Worm (Caenorhabditis elegans): ENCODE measurements around the gene sod-5.

Gene sod-5

DNA sequence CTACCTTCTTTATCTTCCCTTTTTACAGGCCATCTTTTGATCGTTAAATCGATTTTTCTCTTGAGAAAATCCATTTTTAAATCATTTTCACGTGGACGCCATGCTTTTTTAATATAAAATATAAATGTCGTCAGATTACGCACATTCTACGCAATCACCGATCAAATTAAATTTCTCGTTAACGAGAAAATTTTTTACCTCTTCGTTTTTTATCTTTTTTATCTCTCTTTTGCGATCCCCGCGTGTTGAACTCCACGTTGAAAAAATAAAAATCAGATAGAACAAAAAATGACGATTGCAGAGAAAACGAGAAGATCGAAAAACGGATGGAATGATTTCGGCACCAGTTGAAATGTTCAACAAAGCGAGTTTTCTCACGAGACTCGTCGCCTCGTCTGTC is 2.5 kb downstream of the sod-5 start, which contains the start of gene bpnt-1:
Gene bpnt-1, plus strand, starts transcription at position 301 of the 400 bp plus-strand sequence.
- TF ChIP-seq lin-32 (GFP tag; optimal IDR thresholded peaks at IDR 0.05) (no peak), sem-2 (GFP tag; optimal IDR thresholded peaks at IDR 0.05) (no peak), cnd-1 (tag; optimal IDR thresholded peaks at IDR 0.05) (no peak), elt-3 (tag; optimal IDR thresholded peaks at IDR 0.05) (no peak), ceh-83 (GFP tag; optimal IDR thresholded peaks at IDR 0.05) (no peak), unc-62 (GFP tag; optimal IDR thresholded peaks at IDR 0.05) (no peak), nhr-2 (tag; optimal IDR thresholded peaks at IDR 0.05) (no peak)

DNA sequence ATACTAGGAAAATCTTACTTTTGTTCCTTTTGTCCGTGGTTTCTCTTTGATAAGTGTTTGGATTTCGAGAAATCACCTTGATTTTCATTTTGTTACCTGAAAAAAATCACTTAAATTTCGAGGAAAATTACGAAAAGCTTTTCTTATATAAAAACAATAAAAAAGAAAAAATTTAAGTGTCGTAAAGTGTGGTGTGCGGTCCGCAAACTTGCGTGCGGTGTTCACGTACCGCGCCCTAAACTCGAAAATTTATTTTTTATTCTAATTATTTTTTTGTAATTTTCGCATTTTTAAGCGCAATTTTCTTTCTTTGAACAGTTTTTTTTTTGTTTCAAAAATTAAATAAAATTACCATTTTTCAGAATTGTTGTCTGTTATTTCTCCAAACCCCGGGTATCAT is 7.4 kb downstream of the sod-5 start, which contains the start of the genes dcaf-13 and toe-1:
Gene dcaf-13, minus strand, starts transcription at position 96 of the 400 bp plus-strand sequence.
Gene toe-1, plus strand, starts transcription at position 361 of the 400 bp plus-strand sequence.
- TF ChIP-seq lin-13 (tag; optimal IDR thresholded peaks at IDR 0.05) (no peak), ham-2 (GFP tag; optimal IDR thresholded peaks at IDR 0.05) (no peak), ces-1 (GFP tag; optimal IDR thresholded peaks at IDR 0.05) (peak; percentile 54), cnd-1 (tag; optimal IDR thresholded peaks at IDR 0.05) (no peak)

DNA sequence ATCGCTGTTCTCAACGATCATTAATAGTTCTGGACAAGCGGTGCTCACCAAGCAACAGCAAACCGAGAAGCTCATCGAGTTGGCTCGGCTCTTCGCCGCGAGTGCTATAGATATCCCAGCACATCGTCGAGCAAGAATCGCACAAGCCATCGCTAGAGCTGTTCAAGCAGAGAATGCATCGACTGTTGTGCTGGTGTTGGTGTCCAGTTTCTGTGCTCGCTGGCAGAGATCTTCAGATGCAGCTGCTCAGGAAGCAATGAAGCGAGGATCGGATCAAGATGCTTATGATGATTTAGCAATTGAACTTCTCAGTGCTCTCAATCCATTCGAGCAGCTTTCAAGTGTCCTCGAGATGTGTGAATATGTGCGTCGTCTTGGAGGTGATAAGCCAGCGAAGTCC is 10.7 kb downstream of the sod-5 start:
- TF ChIP-seq elt-3 (tag; optimal IDR thresholded peaks at IDR 0.05) (no peak), mab-5 (tag; optimal IDR thresholded peaks at IDR 0.05) (no peak)

DNA sequence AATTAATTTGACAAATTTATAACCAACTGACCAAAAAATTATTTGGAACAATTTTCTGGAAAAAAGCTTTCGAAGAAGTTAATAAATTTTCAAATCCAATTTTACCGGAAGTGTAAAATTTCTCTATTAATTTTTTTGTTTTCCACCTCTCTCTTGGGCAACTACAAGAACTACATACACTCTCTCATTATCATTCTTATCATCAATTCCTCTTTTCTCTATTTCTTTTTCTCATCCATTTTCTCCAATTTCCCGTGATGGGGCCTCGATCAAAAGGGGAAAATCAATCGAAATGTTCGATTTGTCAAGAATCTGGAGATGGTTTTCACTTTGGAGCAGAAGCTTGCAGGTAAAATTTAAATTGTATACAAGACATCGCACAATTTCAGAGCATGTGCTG is 15.7 kb downstream of the sod-5 start, which contains the start of gene nhr-109:
Gene nhr-109, plus strand, starts transcription at position 222 of the 400 bp plus-strand sequence.
- TF ChIP-seq nhr-76 (tag; optimal IDR thresholded peaks at IDR 0.05) (no peak), mep-1 (tag; optimal IDR thresholded peaks at IDR 0.05) (no peak), unc-39 (tag; optimal IDR thresholded peaks at IDR 0.05) (no peak), tbx-8 (GFP tag; optimal IDR thresholded peaks at IDR 0.05) (no peak), lin-32 (GFP tag; optimal IDR thresholded peaks at IDR 0.05) (no peak), mls-2 (tag; optimal IDR thresholded peaks at IDR 0.05) (no peak), elt-3 (tag; optimal IDR thresholded peaks at IDR 0.05) (no peak), ces-1 (GFP tag; optimal IDR thresholded peaks at IDR 0.05) (no peak), flh-1 (GFP tag; optimal IDR thresholded peaks at IDR 0.05) (no peak), cnd-1 (tag; optimal IDR thresholded peaks at IDR 0.05) (no peak), drap-1 (GFP tag; optimal IDR thresholded peaks at IDR 0.05) (no peak)

DNA sequence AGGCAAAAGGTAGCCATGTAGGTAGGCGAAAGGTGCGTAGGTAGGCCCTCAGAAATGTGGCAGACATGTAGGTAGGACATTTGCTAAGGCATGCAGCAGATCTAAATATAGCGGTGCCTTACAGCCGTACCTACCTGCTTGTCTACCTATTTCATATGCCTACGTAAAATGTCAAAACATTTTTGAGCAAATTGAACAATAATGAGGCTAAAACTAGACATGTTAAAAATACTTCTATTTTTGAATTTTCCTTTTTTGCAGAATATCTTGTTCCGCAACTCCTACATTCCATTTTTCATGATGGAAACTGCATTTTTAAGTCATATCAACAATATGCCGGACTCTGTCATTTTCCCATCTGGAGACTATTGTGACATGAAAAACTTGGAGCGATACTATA is 16.8 kb downstream of the sod-5 start:
- no peak for TF ChIP-seq unc-62 (GFP tag; optimal IDR thresholded peaks at IDR 0.05)
- TF ChIP-seq ces-1 (GFP tag; optimal IDR thresholded peaks at IDR 0.05), result no peak
- TF ChIP-seq mab-5 (tag; optimal IDR thresholded peaks at IDR 0.05), result no peak

DNA sequence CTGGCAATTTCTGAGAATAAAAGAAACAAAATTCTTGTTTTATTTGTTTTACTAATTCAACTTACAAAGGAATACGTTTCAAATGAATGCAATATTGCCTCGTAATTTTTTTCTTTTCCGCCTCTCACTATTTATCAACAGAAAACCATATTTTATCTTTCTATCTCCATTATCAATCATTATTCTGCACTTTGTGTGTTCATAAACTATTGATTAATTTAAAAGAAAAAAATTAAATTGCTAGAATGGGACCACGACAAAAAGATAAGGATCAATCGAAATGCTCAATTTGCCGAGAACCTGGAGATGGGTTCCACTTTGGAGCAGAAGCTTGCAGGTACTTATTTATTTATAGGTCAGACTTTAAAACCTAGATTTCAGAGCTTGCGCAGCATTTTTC is 17.7 kb downstream of the sod-5 start, which contains the start of gene nhr-273:
Gene nhr-273, plus strand, starts transcription at position 167 of the 400 bp plus-strand sequence.
- TF ChIP-seq sptf-1 (tag; optimal IDR thresholded peaks at IDR 0.05), result no peak
- TF ChIP-seq flh-1 (GFP tag; optimal IDR thresholded peaks at IDR 0.05), result no peak
- no peak for TF ChIP-seq bed-3 (GFP tag; optimal IDR thresholded peaks at IDR 0.05)
- TF ChIP-seq nhr-12 (tag; optimal IDR thresholded peaks at IDR 0.05), result no peak

DNA sequence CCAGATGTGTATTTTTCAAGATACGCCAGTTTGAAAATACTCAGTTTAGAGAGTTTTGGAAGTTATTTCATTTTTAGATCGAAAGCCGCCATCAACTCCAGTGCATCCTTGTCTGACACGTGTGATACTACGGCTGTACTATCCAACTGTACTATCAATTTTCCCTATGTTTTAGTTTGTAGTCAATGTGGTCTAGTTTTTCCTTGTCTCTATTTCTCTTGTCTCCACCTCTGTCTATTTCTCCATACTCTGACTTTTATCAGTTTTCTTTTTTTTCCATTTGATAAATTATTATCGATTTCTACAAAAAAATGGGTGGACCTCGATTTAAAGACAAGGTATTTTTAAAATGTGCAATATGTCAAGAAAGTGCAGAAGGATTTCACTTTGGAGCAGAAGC is 21.2 kb downstream of the sod-5 start, which contains the start of gene nhr-16:
Gene nhr-16, plus strand, starts transcription at position 205 of the 400 bp plus-strand sequence.
- TF ChIP-seq lin-32 (GFP tag; optimal IDR thresholded peaks at IDR 0.05), result no peak
- TF ChIP-seq unc-120 (tag; optimal IDR thresholded peaks at IDR 0.05; ENCODE audit: poor library complexity, severe bottlenecking), result no peak
- no peak for TF ChIP-seq nhr-76 (tag; optimal IDR thresholded peaks at IDR 0.05)
- TF ChIP-seq blmp-1 (tag; optimal IDR thresholded peaks at IDR 0.05), result no peak
- no peak for TF ChIP-seq M03D4.4 (tag; optimal IDR thresholded peaks at IDR 0.05)
- no peak for TF ChIP-seq ceh-39 (tag; optimal IDR thresholded peaks at IDR 0.05)
- TF ChIP-seq flh-1 (GFP tag; optimal IDR thresholded peaks at IDR 0.05), result no peak
- no peak for TF ChIP-seq sem-2 (GFP tag; optimal IDR thresholded peaks at IDR 0.05)
- no peak for TF ChIP-seq unc-62 (GFP tag; optimal IDR thresholded peaks at IDR 0.05)
- no peak for TF ChIP-seq lin-13 (tag; optimal IDR thresholded peaks at IDR 0.05)
- TF ChIP-seq mab-5 (tag; optimal IDR thresholded peaks at IDR 0.05), result no peak
- TF ChIP-seq nhr-12 (tag; optimal IDR thresholded peaks at IDR 0.05), result no peak
- TF ChIP-seq mep-1 (tag; optimal IDR thresholded peaks at IDR 0.05), result no peak
- TF ChIP-seq unc-39 (tag; optimal IDR thresholded peaks at IDR 0.05), result no peak
- TF ChIP-seq nhr-237 (tag; optimal IDR thresholded peaks at IDR 0.05), result no peak
- TF ChIP-seq drap-1 (GFP tag; optimal IDR thresholded peaks at IDR 0.05), result no peak
- no peak for TF ChIP-seq bed-3 (GFP tag; optimal IDR thresholded peaks at IDR 0.05)
